Worm (Caenorhabditis elegans) whole organism, young adult: ENCODE data around the gene irld-38.

ENCODE experiments used
- F49E8.2 ChIP-seq: sonication (generic microtip); optimal IDR thresholded peaks from 3 replicates; lab custom pipeline; 2017; ENCODE audit warnings: missing genetic modification characterization, mild to moderate bottlenecking, missing compliant biosample characterization, antibody characterized with exemption, moderate library complexity; ENCODE audit not compliant: insufficient read depth
- K11D2.4 ChIP-seq: fragments of 200-800 bp; sonication (Bioruptor generic); IDR thresholded peaks from 2 replicates; pipeline ENCODE4 v1.3.6; 2022; ENCODE audit warnings: missing genetic modification reagents, missing genetic modification characterization, missing compliant biosample characterization
- Y53G8AR.9 ChIP-seq: fragments of 200-800 bp; sonication (Bioruptor generic); conservative IDR thresholded peaks from 2 replicates; pipeline ENCODE4 v1.3.6; 2022; ENCODE audit warnings: missing genetic modification reagents, missing genetic modification characterization, missing compliant biosample characterization
- Y56A3A.18 ChIP-seq: fragments of 200-800 bp; sonication (Bioruptor generic); IDR thresholded peaks from 2 replicates; pipeline ENCODE4 v1.3.6; 2022; ENCODE audit warnings: missing genetic modification reagents, missing genetic modification characterization, missing compliant biosample characterization
- akir-1 ChIP-seq: fragments of 200-800 bp; sonication (Bioruptor generic); optimal IDR thresholded peaks from 2 replicates; lab custom pipeline; 2018; ENCODE audit warnings: mild to moderate bottlenecking, missing genetic modification characterization, moderate library complexity, missing compliant biosample characterization
- athp-1 ChIP-seq: sonication (generic microtip); optimal IDR thresholded peaks from 2 replicates; lab custom pipeline; 2017; ENCODE audit warnings: mild to moderate bottlenecking, missing genetic modification characterization, missing compliant biosample characterization
- attf-3 ChIP-seq: fragments of 200-800 bp; sonication (Bioruptor generic); conservative IDR thresholded peaks from 2 replicates; pipeline ENCODE4 v1.3.6; 2022; ENCODE audit warnings: missing genetic modification reagents, missing genetic modification characterization, missing compliant biosample characterization
- attf-5 ChIP-seq: fragments of 200-800 bp; sonication (Bioruptor generic); optimal IDR thresholded peaks from 2 replicates; lab custom pipeline; 2018; ENCODE audit warnings: mild to moderate bottlenecking, missing genetic modification characterization, missing compliant biosample characterization
- cebp-1 ChIP-seq, 2 experiments: fragments of 200-800 bp in 1 of 2; sonication (Bioruptor generic) in 1 of 2; sonication (generic microtip) in 1 of 2; IDR thresholded peaks in 1 of 2; optimal IDR thresholded peaks in 1 of 2; 2 replicates each; pipeline versions ENCODE4 v1.3.6 to Lab custom; 2017 to 2022; ENCODE audit warnings: missing compliant biosample characterization in 2 of 2, missing genetic modification characterization in 2 of 2, mild to moderate bottlenecking in 1 of 2, missing genetic modification reagents in 1 of 2, moderate library complexity in 1 of 2
- ceh-27 ChIP-seq: fragments of 200-800 bp; sonication (Bioruptor generic); optimal IDR thresholded peaks from 2 replicates; lab custom pipeline; 2018; ENCODE audit warnings: mild to moderate bottlenecking, missing genetic modification characterization, moderate library complexity, missing compliant biosample characterization
- ceh-40 ChIP-seq: fragments of 200-800 bp; sonication (Bioruptor generic); IDR thresholded peaks from 2 replicates; pipeline ENCODE4 v1.3.6; 2022; ENCODE audit warnings: missing genetic modification characterization, missing compliant biosample characterization
- ceh-91 ChIP-seq: fragments of 200-800 bp; sonication (Bioruptor generic); IDR thresholded peaks from 2 replicates; pipeline ENCODE4 v1.3.6; 2022; ENCODE audit warnings: missing genetic modification reagents, missing genetic modification characterization, missing compliant biosample characterization
- die-1 ChIP-seq: sonication (generic microtip); optimal IDR thresholded peaks from 2 replicates; lab custom pipeline; 2016; ENCODE audit warnings: missing genotype, mild to moderate bottlenecking, missing genetic modification characterization, missing compliant biosample characterization
- egl-18 ChIP-seq: fragments of 200-800 bp; sonication (Bioruptor generic); IDR thresholded peaks from 2 replicates; pipeline ENCODE4 v1.3.6; 2022; ENCODE audit warnings: missing genetic modification reagents, missing genetic modification characterization, missing compliant biosample characterization
- egrh-3 ChIP-seq: fragments of 200-800 bp; sonication (Bioruptor generic); IDR thresholded peaks from 2 replicates; pipeline ENCODE4 v1.3.6; 2022; ENCODE audit warnings: missing genetic modification reagents, missing genetic modification characterization, missing compliant biosample characterization
- fkh-3 ChIP-seq: sonication (generic microtip); optimal IDR thresholded peaks from 2 replicates; lab custom pipeline; 2016; ENCODE audit warnings: mild to moderate bottlenecking, missing genetic modification characterization, missing compliant biosample characterization
- him-1 ChIP-seq: sonication (generic microtip); optimal IDR thresholded peaks from 2 replicates; lab custom pipeline; 2016; ENCODE audit warnings: missing genotype, missing genetic modification reagents, missing genetic modification characterization, missing compliant biosample characterization
- hlh-12 ChIP-seq: sonication (generic microtip); optimal IDR thresholded peaks from 2 replicates; lab custom pipeline; 2016; ENCODE audit warnings: missing genetic modification characterization, missing compliant biosample characterization
- hrde-1 ChIP-seq: sonication (generic microtip); optimal IDR thresholded peaks from 2 replicates; lab custom pipeline; 2016; ENCODE audit warnings: missing genetic modification characterization, mild to moderate bottlenecking, missing compliant biosample characterization, moderate library complexity, missing genotype, missing genetic modification reagents, borderline replicate concordance
- hsf-1 ChIP-seq: fragments of 200-800 bp; sonication (Bioruptor generic); IDR thresholded peaks from 2 replicates; pipeline ENCODE4 v1.3.6; 2022; ENCODE audit warnings: missing genetic modification reagents, missing genetic modification characterization, missing compliant biosample characterization
- lag-1 ChIP-seq: fragments of 200-800 bp; sonication (Bioruptor generic); IDR thresholded peaks from 2 replicates; pipeline ENCODE4 v1.3.6; 2022; ENCODE audit warnings: missing genetic modification reagents, missing genetic modification characterization, missing compliant biosample characterization
- lin-35 ChIP-seq, 3 experiments: fragments of 150-350 bp in 2 of 3; sonication (generic microtip) in 1 of 3; optimal IDR thresholded peaks; 2 replicates each; lab custom pipeline; 2014 to 2018; ENCODE audit warnings: missing biosample characterization in 3 of 3, missing genetic modification characterization in 3 of 3, missing genetic modification reagents in 3 of 3
- lir-1 ChIP-seq: fragments of 200-800 bp; sonication (Bioruptor generic); conservative IDR thresholded peaks from 2 replicates; pipeline ENCODE4 v1.3.6; 2022; ENCODE audit warnings: missing genetic modification reagents, missing genetic modification characterization, missing compliant biosample characterization
- lsl-1 ChIP-seq: fragments of 200-800 bp; sonication (Bioruptor generic); optimal IDR thresholded peaks from 2 replicates; lab custom pipeline; 2018; ENCODE audit warnings: mild to moderate bottlenecking, missing genetic modification characterization, moderate library complexity, missing compliant biosample characterization
- madf-10 ChIP-seq: sonication (generic microtip); optimal IDR thresholded peaks from 2 replicates; lab custom pipeline; 2016; ENCODE audit warnings: mild to moderate bottlenecking, missing genetic modification characterization, missing compliant biosample characterization
- madf-8 ChIP-seq: fragments of 200-800 bp; sonication (Bioruptor generic); conservative IDR thresholded peaks from 2 replicates; pipeline ENCODE4 v1.3.6; 2022; ENCODE audit warnings: missing genetic modification reagents, missing genetic modification characterization, missing compliant biosample characterization
- mel-28 ChIP-seq: sonication (generic microtip); optimal IDR thresholded peaks from 2 replicates; lab custom pipeline; 2016; ENCODE audit warnings: borderline replicate concordance, mild to moderate bottlenecking, missing genetic modification characterization, missing compliant biosample characterization
- nfya-1 ChIP-seq: sonication (generic microtip); optimal IDR thresholded peaks from 2 replicates; lab custom pipeline; 2017; ENCODE audit warnings: antibody characterized with exemption, missing compliant biosample characterization, missing genetic modification characterization, borderline replicate concordance; ENCODE audit not compliant: insufficient read depth
- nfya-2 ChIP-seq: fragments of 200-800 bp; sonication (Bioruptor generic); IDR thresholded peaks from 2 replicates; pipeline ENCODE4 v1.3.6; 2022; ENCODE audit warnings: missing genetic modification reagents, missing genetic modification characterization, missing compliant biosample characterization
- nhr-27 ChIP-seq: fragments of 200-800 bp; sonication (Bioruptor generic); optimal IDR thresholded peaks from 2 replicates; lab custom pipeline; 2018; ENCODE audit warnings: mild to moderate bottlenecking, missing genetic modification characterization, moderate library complexity, missing compliant biosample characterization
- nhr-80 ChIP-seq: sonication (generic microtip); optimal IDR thresholded peaks from 2 replicates; lab custom pipeline; 2016; ENCODE audit warnings: missing genetic modification characterization, missing compliant biosample characterization
- nhr-90 ChIP-seq: sonication (generic microtip); optimal IDR thresholded peaks from 2 replicates; lab custom pipeline; 2016; ENCODE audit warnings: missing genotype, mild to moderate bottlenecking, missing genetic modification characterization, missing compliant biosample characterization
- repo-1 ChIP-seq: sonication (generic microtip); optimal IDR thresholded peaks from 2 replicates; lab custom pipeline; 2017; ENCODE audit warnings: mild to moderate bottlenecking, missing genetic modification characterization, missing compliant biosample characterization
- rpc-1 ChIP-seq, 2 experiments: fragments of 150-350 bp in 1 of 2; sonication (generic microtip) in 1 of 2; optimal IDR thresholded peaks; 2 replicates each; lab custom pipeline; 2014 to 2018; ENCODE audit warnings: missing biosample characterization in 1 of 2, missing genetic modification characterization in 1 of 2, missing genetic modification reagents in 1 of 2, missing genotype in 1 of 2
- snpc-4 ChIP-seq, 5 experiments: fragments of 150-350 bp in 1 of 5; sonication (generic microtip) in 4 of 5; optimal IDR thresholded peaks; 2 replicates each; lab custom pipeline; 2014 to 2018; ENCODE audit warnings: missing genetic modification characterization in 5 of 5, missing biosample characterization in 3 of 5, antibody characterized with exemption in 2 of 5, mild to moderate bottlenecking in 2 of 5, missing compliant biosample characterization in 2 of 5, missing genotype in 2 of 5, moderate library complexity in 2 of 5, missing genetic modification reagents in 1 of 5
- tlf-1 ChIP-seq: fragments of 200-800 bp; sonication (Bioruptor generic); optimal IDR thresholded peaks from 2 replicates; lab custom pipeline; 2018; ENCODE audit warnings: mild to moderate bottlenecking, missing genetic modification characterization, missing compliant biosample characterization
- zim-3 ChIP-seq: sonication (generic microtip); optimal IDR thresholded peaks from 2 replicates; lab custom pipeline; 2017; ENCODE audit warnings: mild to moderate bottlenecking, missing genetic modification characterization, moderate library complexity, missing compliant biosample characterization
- ztf-25 ChIP-seq: fragments of 200-800 bp; sonication (Bioruptor generic); IDR thresholded peaks from 2 replicates; pipeline ENCODE4 v1.3.6; 2022; ENCODE audit warnings: missing genetic modification reagents, missing genetic modification characterization, missing compliant biosample characterization
- ztf-28 ChIP-seq: fragments of 200-800 bp; sonication (Bioruptor generic); IDR thresholded peaks from 2 replicates; pipeline ENCODE4 v1.3.6; 2022; ENCODE audit warnings: missing genetic modification reagents, missing genetic modification characterization, missing compliant biosample characterization
- ztf-6 ChIP-seq: fragments of 200-800 bp; sonication (Bioruptor generic); IDR thresholded peaks from 2 replicates; pipeline ENCODE4 v1.3.6; 2022; ENCODE audit warnings: missing genetic modification reagents, missing genetic modification characterization, missing compliant biosample characterization

Gene irld-38

DNA sequence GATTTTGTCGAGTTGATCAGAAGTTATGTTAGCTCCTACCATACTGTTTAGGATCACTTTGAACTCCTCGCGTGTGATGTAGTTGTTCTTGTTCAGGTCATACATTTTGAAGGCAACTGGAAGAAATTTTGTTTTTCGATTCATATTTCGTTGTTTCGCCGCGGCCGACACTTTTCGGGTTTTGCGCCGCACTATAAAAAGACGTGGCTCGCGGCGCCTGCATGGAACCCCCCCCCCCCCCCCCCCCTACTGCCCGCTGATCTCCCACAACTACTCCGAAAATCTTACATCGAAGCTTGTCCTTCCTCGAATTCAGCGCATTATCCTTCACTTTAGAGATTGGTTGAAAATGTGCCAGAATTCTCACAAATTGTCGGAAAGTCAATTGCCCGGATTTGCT lies 5.8 kb upstream of the irld-38 start:
- TF ChIP-seq attf-5, result no peak
- TF ChIP-seq snpc-4 (GFP tag; optimal IDR thresholded peaks at IDR 0.05; lab: Kevin White, UChicago), result no peak
- peak in 1 of 4 experiments; percentile 22 for TF ChIP-seq snpc-4 (tag; optimal IDR thresholded peaks at IDR 0.05; lab: Kevin White, UChicago)
- TF ChIP-seq egrh-3 (GFP tag; lab: Robert Waterston, UW), result peak; percentile 75; the same call in 1 of the 2 replicates

DNA sequence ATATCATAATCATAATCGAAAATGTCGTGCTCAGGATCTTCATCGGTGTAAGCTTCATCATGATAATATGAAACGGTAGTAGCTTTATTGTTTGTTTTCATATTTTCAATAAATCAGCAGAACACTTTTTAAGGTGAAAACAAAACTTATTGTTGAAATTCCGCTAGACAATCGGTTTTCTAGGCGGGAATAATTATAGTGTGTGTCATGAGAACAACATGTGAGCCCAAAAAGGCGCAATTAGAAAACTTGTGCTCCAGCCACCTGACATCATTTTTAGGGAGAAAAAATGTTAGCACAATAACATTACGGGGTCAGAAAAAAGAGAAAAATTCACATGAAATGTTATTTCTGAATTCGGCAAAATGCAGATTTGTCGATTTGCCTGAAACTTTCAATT lies 2.0 kb upstream of the irld-38 start, which contains the start of gene srw-8:
Gene srw-8, minus strand, starts transcription at position 101 of the 400 bp plus-strand sequence.
- TF ChIP-seq attf-3 (no peak), ztf-28 (GFP tag; lab: Robert Waterston, UW) (no peak), hsf-1 (GFP tag; lab: Robert Waterston, UW) (no peak), nhr-90 (tag; lab: Kevin White, UChicago) (no peak), cebp-1 (GFP tag; IDR thresholded peaks at IDR 0.05; lab: Robert Waterston, UW) (no peak), cebp-1 (tag; optimal IDR thresholded peaks at IDR 0.05; lab: Kevin White, UChicago) (no peak), Y53G8AR.9 (GFP tag; lab: Robert Waterston, UW) (no peak), madf-10 (tag; lab: Kevin White, UChicago) (no peak), F49E8.2 (no peak), hlh-12 (tag; lab: Kevin White, UChicago) (no peak), ceh-91 (GFP tag; lab: Robert Waterston, UW) (no peak), ceh-40 (GFP tag; lab: Robert Waterston, UW) (no peak), Y56A3A.18 (GFP tag; lab: Robert Waterston, UW) (no peak), nhr-27 (tag; lab: Kevin White, UChicago) (no peak), madf-8 (no peak), akir-1 (GFP tag; lab: Kevin White, UChicago) (no peak), lir-1 (no peak), lin-35 (GFP tag; optimal IDR thresholded peaks at IDR 0.05; lab: Kevin White, UChicago) (no peak), tlf-1 (no peak), him-1 (tag; lab: Kevin White, UChicago) (no peak)

DNA sequence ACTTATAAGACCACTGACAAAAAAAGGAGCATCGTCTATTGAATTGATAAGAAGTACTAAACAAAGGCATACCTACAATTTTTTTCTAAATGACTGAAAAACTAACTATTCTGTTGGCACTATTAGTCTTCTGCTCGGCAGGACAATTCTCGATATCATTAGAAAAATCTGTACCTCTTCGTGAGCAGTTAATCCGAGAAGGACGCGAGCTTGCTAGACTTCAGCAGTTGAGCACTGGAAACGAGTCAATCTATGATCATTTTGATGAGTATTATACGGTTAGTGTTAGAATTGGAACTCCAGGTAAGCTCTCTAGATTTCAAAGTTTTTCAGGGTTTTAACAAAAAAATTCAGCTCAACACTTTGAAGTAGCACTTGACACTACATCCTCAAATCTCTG lies 4.0 kb downstream of the irld-38 start, which contains the start of gene asp-7:
Gene asp-7, plus strand, starts transcription at position 81 of the 400 bp plus-strand sequence.
- no peak for TF ChIP-seq ceh-40 (GFP tag; lab: Robert Waterston, UW)
- TF ChIP-seq, all 124 proteins: peak for 0

ce11 chrV:3024274-3024673 lies 8.0 kb downstream of the irld-38 start, which contains the start of gene asp-8:
Gene asp-8, plus strand, starts transcription at chrV:3024549.
- no peak for TF ChIP-seq die-1 (tag; lab: Kevin White, UChicago)
- TF ChIP-seq ztf-28 (GFP tag; lab: Robert Waterston, UW), result no peak
- peak; percentile 9 for TF ChIP-seq nhr-80 (tag; lab: Kevin White, UChicago)
- no peak for TF ChIP-seq K11D2.4 (GFP tag; lab: Robert Waterston, UW)

DNA sequence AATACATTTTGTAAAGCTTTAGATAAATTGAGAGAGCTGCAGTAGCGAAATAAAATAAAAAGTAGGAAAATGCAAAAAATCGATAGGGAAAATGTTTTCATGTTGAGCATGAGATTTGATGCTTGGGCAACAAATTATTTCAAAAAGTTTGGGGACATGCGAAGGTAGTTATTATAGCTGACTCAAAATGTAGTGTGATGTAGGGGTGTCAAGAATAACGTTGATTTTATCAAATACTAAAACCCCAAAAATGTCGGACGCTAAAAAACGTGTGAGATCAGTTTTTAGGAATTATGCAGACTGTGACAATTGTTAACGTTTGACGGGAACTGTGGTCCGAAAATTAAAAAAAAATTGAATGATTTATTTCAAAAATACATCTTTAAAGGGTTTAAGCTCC lies 10.9 kb downstream of the irld-38 start, which contains the start of gene irld-12:
Gene irld-12, minus strand, starts transcription at position 101 of the 400 bp plus-strand sequence.
- TF ChIP-seq F49E8.2, result no peak
- no peak for TF ChIP-seq zim-3 (tag; lab: Kevin White, UChicago)
- TF ChIP-seq repo-1 (tag; lab: Kevin White, UChicago), result no peak
- TF ChIP-seq egl-18 (GFP tag; lab: Robert Waterston, UW), result no peak
- no peak for TF ChIP-seq rpc-1 (optimal IDR thresholded peaks at IDR 0.05; lab: Kevin White, UChicago)
- TF ChIP-seq rpc-1 (tag; optimal IDR thresholded peaks at IDR 0.05; lab: Kevin White, UChicago), result no peak
- no peak for TF ChIP-seq fkh-3 (tag; lab: Kevin White, UChicago)
- TF ChIP-seq lag-1 (GFP tag; lab: Robert Waterston, UW), result no peak
- no peak for TF ChIP-seq ceh-40 (GFP tag; lab: Robert Waterston, UW)
- TF ChIP-seq athp-1 (tag; lab: Kevin White, UChicago), result no peak
- no peak for TF ChIP-seq ztf-6 (GFP tag; lab: Robert Waterston, UW)
- TF ChIP-seq ceh-27 (GFP tag; lab: Kevin White, UChicago), result no peak
- TF ChIP-seq nfya-2 (GFP tag; lab: Robert Waterston, UW), result no peak
- TF ChIP-seq nfya-1 (tag; lab: Kevin White, UChicago), result no peak
- no peak for TF ChIP-seq mel-28 (tag; lab: Kevin White, UChicago)
- no peak for TF ChIP-seq ztf-25 (GFP tag; lab: Robert Waterston, UW)
- TF ChIP-seq hrde-1 (tag; lab: Kevin White, UChicago), result no peak
- no peak for TF ChIP-seq hlh-12 (tag; lab: Kevin White, UChicago)
- no peak for TF ChIP-seq lsl-1
